Worm (Caenorhabditis elegans): ENCODE measurements around the gene set-6.
A peak's percentile ranks its signal among the peaks of the same experiment; 100 is the strongest.

The set-6 gene

ce11 chrX:11934933-11935332 is 39.5 kb downstream of the set-6 start:
- TF ChIP-seq nhr-237 (tag; optimal IDR thresholded peaks at IDR 0.05) (no peak), lin-13 (tag; optimal IDR thresholded peaks at IDR 0.05) (no peak), unc-39 (tag; optimal IDR thresholded peaks at IDR 0.05) (no peak), sem-2 (GFP tag; optimal IDR thresholded peaks at IDR 0.05) (peak; percentile 70), nhr-12 (tag; optimal IDR thresholded peaks at IDR 0.05) (no peak), ceh-83 (GFP tag; optimal IDR thresholded peaks at IDR 0.05) (peak; percentile 69), zip-8 (tag; optimal IDR thresholded peaks at IDR 0.05) (no peak), lin-32 (GFP tag; optimal IDR thresholded peaks at IDR 0.05) (peak; percentile 41), blmp-1 (tag; optimal IDR thresholded peaks at IDR 0.05) (no peak), mls-2 (tag; optimal IDR thresholded peaks at IDR 0.05) (peak; percentile 73), cnd-1 (tag; optimal IDR thresholded peaks at IDR 0.05) (peak; percentile 85), elt-1 (tag; optimal IDR thresholded peaks at IDR 0.05; ENCODE audit: borderline replicate concordance, insufficient read depth) (no peak), nhr-2 (tag; optimal IDR thresholded peaks at IDR 0.05) (no peak), ceh-39 (tag; optimal IDR thresholded peaks at IDR 0.05) (no peak), lsy-2 (tag; optimal IDR thresholded peaks at IDR 0.05) (no peak), drap-1 (GFP tag; optimal IDR thresholded peaks at IDR 0.05) (peak; percentile 85), unc-62 (GFP tag; optimal IDR thresholded peaks at IDR 0.05) (no peak), sptf-1 (tag; optimal IDR thresholded peaks at IDR 0.05) (peak; percentile 87), flh-1 (GFP tag; optimal IDR thresholded peaks at IDR 0.05) (no peak), bed-3 (GFP tag; optimal IDR thresholded peaks at IDR 0.05) (peak; percentile 65), mep-1 (tag; optimal IDR thresholded peaks at IDR 0.05) (peak; percentile 16), tbx-8 (GFP tag; optimal IDR thresholded peaks at IDR 0.05) (peak; percentile 28), hlh-1 (tag; optimal IDR thresholded peaks at IDR 0.05) (no peak), ham-2 (GFP tag; optimal IDR thresholded peaks at IDR 0.05) (peak; percentile 62), ces-1 (GFP tag; optimal IDR thresholded peaks at IDR 0.05) (peak; percentile 42), nhr-76 (tag; optimal IDR thresholded peaks at IDR 0.05) (no peak), ztf-11 (tag; optimal IDR thresholded peaks at IDR 0.05) (no peak), unc-120 (tag; optimal IDR thresholded peaks at IDR 0.05; ENCODE audit: poor library complexity, severe bottlenecking) (peak; percentile 75), pha-4 (tag; optimal IDR thresholded peaks at IDR 0.05) (peak; percentile 41), mab-5 (tag; optimal IDR thresholded peaks at IDR 0.05) (no peak), M03D4.4 (tag; optimal IDR thresholded peaks at IDR 0.05) (peak; percentile 80), nhr-28 (tag; optimal IDR thresholded peaks at IDR 0.05) (no peak), snpc-4 (tag; optimal IDR thresholded peaks at IDR 0.05) (no peak), ceh-43 (GFP tag; optimal IDR thresholded peaks at IDR 0.05) (peak; percentile 41), elt-3 (tag; optimal IDR thresholded peaks at IDR 0.05) (no peak)

ce11 chrX:11933547-11933946 is 40.9 kb downstream of the set-6 start:
- TF ChIP-seq tbx-8 (GFP tag; optimal IDR thresholded peaks at IDR 0.05) (no peak), lin-13 (tag; optimal IDR thresholded peaks at IDR 0.05) (no peak), lsy-2 (tag; optimal IDR thresholded peaks at IDR 0.05) (no peak), ceh-39 (tag; optimal IDR thresholded peaks at IDR 0.05) (no peak), flh-1 (GFP tag; optimal IDR thresholded peaks at IDR 0.05) (no peak), ceh-43 (GFP tag; optimal IDR thresholded peaks at IDR 0.05) (no peak), nhr-12 (tag; optimal IDR thresholded peaks at IDR 0.05) (no peak), ham-2 (GFP tag; optimal IDR thresholded peaks at IDR 0.05) (no peak), snpc-4 (tag; optimal IDR thresholded peaks at IDR 0.05) (no peak), bed-3 (GFP tag; optimal IDR thresholded peaks at IDR 0.05) (no peak), sem-2 (GFP tag; optimal IDR thresholded peaks at IDR 0.05) (no peak), zip-8 (tag; optimal IDR thresholded peaks at IDR 0.05) (no peak), drap-1 (GFP tag; optimal IDR thresholded peaks at IDR 0.05) (no peak), hlh-1 (tag; optimal IDR thresholded peaks at IDR 0.05) (no peak), cnd-1 (tag; optimal IDR thresholded peaks at IDR 0.05) (no peak), nhr-237 (tag; optimal IDR thresholded peaks at IDR 0.05) (no peak), ces-1 (GFP tag; optimal IDR thresholded peaks at IDR 0.05) (no peak), mls-2 (tag; optimal IDR thresholded peaks at IDR 0.05) (no peak), ztf-11 (tag; optimal IDR thresholded peaks at IDR 0.05) (no peak), nhr-2 (tag; optimal IDR thresholded peaks at IDR 0.05) (no peak)

- no peak for TF ChIP-seq mls-2 (tag; optimal IDR thresholded peaks at IDR 0.05)
- TF ChIP-seq unc-39 (tag; optimal IDR thresholded peaks at IDR 0.05): no peak
- TF ChIP-seq elt-3 (tag; optimal IDR thresholded peaks at IDR 0.05): no peak
- TF ChIP-seq bed-3 (GFP tag; optimal IDR thresholded peaks at IDR 0.05): no peak
- no peak for TF ChIP-seq ces-1 (GFP tag; optimal IDR thresholded peaks at IDR 0.05)
- no peak for TF ChIP-seq unc-120 (tag; optimal IDR thresholded peaks at IDR 0.05; ENCODE audit: poor library complexity, severe bottlenecking)
- TF ChIP-seq blmp-1 (tag; optimal IDR thresholded peaks at IDR 0.05): no peak
- TF ChIP-seq mab-5 (tag; optimal IDR thresholded peaks at IDR 0.05): no peak
- no peak for TF ChIP-seq ceh-39 (tag; optimal IDR thresholded peaks at IDR 0.05)
These were observed 42.9 kb downstream of the set-6 start, which contains the start of gene dot-1.4 for ce11 chrX:11931559-11931958. TSS of gene dot-1.4 (minus strand) at chrX:11931659.

Data from whole organism, mixed stage, embryonic.